Fruit fly (Drosophila melanogaster): ENCODE data around the gene Sap-r.

The Sap-r gene

dm6 chr3R:30878105-30878504 is 10.8 kb downstream of the Sap-r start:
- TF ChIP-seq Dfd (GFP tag; optimal IDR thresholded peaks at IDR 0.05) (peak; percentile 96), woc (GFP tag; optimal IDR thresholded peaks at IDR 0.05) (no peak), Myc (optimal IDR thresholded peaks at IDR 0.05) (no peak), dsf (GFP tag; optimal IDR thresholded peaks at IDR 0.05; ENCODE audit: borderline replicate concordance) (no peak)

dm6 chr3R:30876136-30876683 is 12.7 kb downstream of the Sap-r start, which contains the start of gene CG15546:
CG15546 (minus strand) TSS chr3R:30876186.
- peak; percentile 15 for TF ChIP-seq h (GFP tag; optimal IDR thresholded peaks at IDR 0.05)
- TF ChIP-seq ey (GFP tag; optimal IDR thresholded peaks at IDR 0.05) = peak; percentile 7
- TF ChIP-seq tai (GFP tag; optimal IDR thresholded peaks at IDR 0.05) = no peak
- no peak for TF ChIP-seq lola (GFP tag; optimal IDR thresholded peaks at IDR 0.05)
- TF ChIP-seq Rel (GFP tag; optimal IDR thresholded peaks at IDR 0.05) = no peak
- TF ChIP-seq Rel (tag; optimal IDR thresholded peaks at IDR 0.05) = no peak
- peak; percentile 38 for TF ChIP-seq HLH106 (tag; optimal IDR thresholded peaks at IDR 0.05)
- TF ChIP-seq foxo (GFP tag; optimal IDR thresholded peaks at IDR 0.05) = peak in 1 of 2 experiments; percentile 13
- TF ChIP-seq Dif (GFP tag; optimal IDR thresholded peaks at IDR 0.05; ENCODE audit: partially characterized antibody) = no peak

dm6 chr3R:30874679-30875078 is 14.2 kb downstream of the Sap-r start:
- TF ChIP-seq CrebA (GFP tag; optimal IDR thresholded peaks at IDR 0.05; ENCODE audit: borderline replicate concordance) (no peak), OdsH (GFP tag; optimal IDR thresholded peaks at IDR 0.05) (no peak)

dm6 chr3R:30872301-30873044 is 16.4 kb downstream of the Sap-r start, which contains the start of gene CG15545:
CG15545 (minus strand) TSS chr3R:30872351.
- TF ChIP-seq Dif (GFP tag; optimal IDR thresholded peaks at IDR 0.05; ENCODE audit: partially characterized antibody) = no peak
- TF ChIP-seq sage (GFP tag; optimal IDR thresholded peaks at IDR 0.05) = no peak
- TF ChIP-seq jim (GFP tag; optimal IDR thresholded peaks at IDR 0.05) = no peak
- TF ChIP-seq CG32264 (GFP tag; optimal IDR thresholded peaks at IDR 0.05) = no peak
- TF ChIP-seq h (GFP tag; optimal IDR thresholded peaks at IDR 0.05) = no peak
- no peak for TF ChIP-seq tai (GFP tag; optimal IDR thresholded peaks at IDR 0.05)
- TF ChIP-seq Vsx2 (GFP tag; optimal IDR thresholded peaks at IDR 0.05; ENCODE audit: partially characterized antibody) = no peak
- no peak for TF ChIP-seq Dfd (GFP tag; optimal IDR thresholded peaks at IDR 0.05)
- TF ChIP-seq dl (GFP tag; optimal IDR thresholded peaks at IDR 0.05; ENCODE audit: insufficient read depth in 1 of 2, partially characterized antibody in 2 of 2) = no peak
- TF ChIP-seq Hr78 (GFP tag; optimal IDR thresholded peaks at IDR 0.05) = no peak
- TF ChIP-seq CrebA (GFP tag; optimal IDR thresholded peaks at IDR 0.05; ENCODE audit: borderline replicate concordance) = no peak
- TF ChIP-seq Hr83 (GFP tag; optimal IDR thresholded peaks at IDR 0.05; ENCODE audit: poor library complexity, severe bottlenecking) = no peak
- no peak for TF ChIP-seq Abd-B (GFP tag; optimal IDR thresholded peaks at IDR 0.05)
- TF ChIP-seq HLH106 (tag; optimal IDR thresholded peaks at IDR 0.05) = no peak
- TF ChIP-seq br (GFP tag; optimal IDR thresholded peaks at IDR 0.05) = no peak
- TF ChIP-seq CG9705 (GFP tag; optimal IDR thresholded peaks at IDR 0.05) = no peak
- no peak for TF ChIP-seq dsf (GFP tag; optimal IDR thresholded peaks at IDR 0.05; ENCODE audit: borderline replicate concordance)

- no peak for TF ChIP-seq Dif (GFP tag; optimal IDR thresholded peaks at IDR 0.05; ENCODE audit: partially characterized antibody)
- peak; percentile 63 for TF ChIP-seq Myc (optimal IDR thresholded peaks at IDR 0.05)
Measured at dm6 chr3R:30870317-30870878, 18.5 kb downstream of the Sap-r start.

dm6 chr3R:30867232-30867631 is 21.6 kb downstream of the Sap-r start, which contains the start of gene Cpr100A:
Cpr100A (plus strand) TSS chr3R:30867521.
- TF ChIP-seq foxo (GFP tag; optimal IDR thresholded peaks at IDR 0.05) = no peak
- no peak for TF ChIP-seq CG32264 (GFP tag; optimal IDR thresholded peaks at IDR 0.05)
- no peak for TF ChIP-seq lola (GFP tag; optimal IDR thresholded peaks at IDR 0.05)
- TF ChIP-seq Dfd (GFP tag; optimal IDR thresholded peaks at IDR 0.05) = no peak
- no peak for TF ChIP-seq dmrt93B (GFP tag; optimal IDR thresholded peaks at IDR 0.05)
- no peak for TF ChIP-seq jim (GFP tag; optimal IDR thresholded peaks at IDR 0.05)
- no peak for TF ChIP-seq HLH106 (tag; optimal IDR thresholded peaks at IDR 0.05)
- TF ChIP-seq tai (GFP tag; optimal IDR thresholded peaks at IDR 0.05) = no peak
- no peak for TF ChIP-seq sv (GFP tag; optimal IDR thresholded peaks at IDR 0.05)
- TF ChIP-seq Mio (GFP tag; optimal IDR thresholded peaks at IDR 0.05) = no peak
- no peak for TF ChIP-seq usp (GFP tag; optimal IDR thresholded peaks at IDR 0.05)
- TF ChIP-seq brk (GFP tag; optimal IDR thresholded peaks at IDR 0.05) = no peak
- TF ChIP-seq Jra (GFP tag; optimal IDR thresholded peaks at IDR 0.05) = no peak
- TF ChIP-seq Rel (GFP tag; optimal IDR thresholded peaks at IDR 0.05) = no peak
- TF ChIP-seq Rel (tag; optimal IDR thresholded peaks at IDR 0.05) = no peak
- TF ChIP-seq N (GFP tag; optimal IDR thresholded peaks at IDR 0.05) = no peak
- no peak for TF ChIP-seq OdsH (GFP tag; optimal IDR thresholded peaks at IDR 0.05)
- no peak for TF ChIP-seq pan (optimal IDR thresholded peaks at IDR 0.05)
- TF ChIP-seq Hr83 (GFP tag; optimal IDR thresholded peaks at IDR 0.05; ENCODE audit: poor library complexity, severe bottlenecking) = no peak
- TF ChIP-seq psq (GFP tag; optimal IDR thresholded peaks at IDR 0.05) = no peak
- no peak for TF ChIP-seq ey (GFP tag; optimal IDR thresholded peaks at IDR 0.05)

All from whole organism, wandering third instar larva.